Worm (Caenorhabditis elegans) whole organism, L2 larva: Measurements from ENCODE around the gene dbl-1.

Source experiments
- ama-1 ChIP-seq: fragments of 150-350 bp; optimal IDR thresholded peaks from 2 replicates; lab custom pipeline; 2018; ENCODE audit warnings: inconsistent platforms
- elt-1 ChIP-seq: fragments of 150-350 bp; optimal IDR thresholded peaks from 2 replicates; lab custom pipeline; 2014; ENCODE audit warnings: missing biosample characterization, missing genetic modification characterization

- TF ChIP-seq ama-1 (lab: Kevin White, UChicago): no peak
- no peak for TF ChIP-seq elt-1 (tag; lab: Kevin White, UChicago)
Measured at ce11 chrV:6782260-6782659, 24.3 kb downstream of the dbl-1 start.
